Worm (Caenorhabditis elegans) whole organism, midembryonic: ENCODE results near the gene ugt-58.

Experiments used
- T22C8.4 ChIP-seq: fragments of 200-800 bp; sonication (Bioruptor generic); IDR thresholded peaks from 2 replicates; pipeline ENCODE4 v1.3.6; 2022; ENCODE audit warnings: missing genetic modification characterization, missing compliant biosample characterization
- cog-1 ChIP-seq: sonication (generic microtip); optimal IDR thresholded peaks from 2 replicates; lab custom pipeline; 2016; ENCODE audit warnings: missing genetic modification characterization, missing compliant biosample characterization
- flt-1 ChIP-seq: fragments of 200-800 bp; sonication (Bioruptor generic); IDR thresholded peaks from 2 replicates; pipeline ENCODE4 v1.3.6; 2022; ENCODE audit warnings: missing genetic modification characterization, missing compliant biosample characterization
- klf-2 ChIP-seq: fragments of 200-800 bp; sonication (Bioruptor generic); conservative IDR thresholded peaks from 2 replicates; pipeline ENCODE4 v1.3.6; 2022; ENCODE audit warnings: missing genetic modification reagents, missing genetic modification characterization, missing compliant biosample characterization
- med-1 ChIP-seq: sonication (generic microtip); optimal IDR thresholded peaks from 2 replicates; lab custom pipeline; 2017; ENCODE audit warnings: missing genetic modification characterization, mild to moderate bottlenecking, missing compliant biosample characterization, antibody characterized with exemption, missing genetic modification reagents; ENCODE audit not compliant: insufficient read depth
- ref-1 ChIP-seq: fragments of 200-800 bp; sonication (Bioruptor generic); conservative IDR thresholded peaks from 2 replicates; pipeline ENCODE4 v1.3.6; 2022; ENCODE audit warnings: missing genetic modification reagents, missing genetic modification characterization, missing compliant biosample characterization
- tab-1 ChIP-seq: fragments of 200-800 bp; sonication (Bioruptor generic); IDR thresholded peaks from 2 replicates; pipeline ENCODE4 v1.3.6; 2022; ENCODE audit warnings: missing genetic modification characterization, missing compliant biosample characterization
- ztf-23 ChIP-seq: fragments of 200-800 bp; sonication (Bioruptor generic); IDR thresholded peaks from 2 replicates; pipeline ENCODE4 v1.3.6; 2022; ENCODE audit warnings: missing genetic modification reagents, missing genetic modification characterization, missing compliant biosample characterization
- ztf-29 ChIP-seq: fragments of 200-800 bp; sonication (Bioruptor generic); IDR thresholded peaks from 2 replicates; pipeline ENCODE4 v1.3.6; 2022; ENCODE audit warnings: missing genetic modification reagents, missing genetic modification characterization, missing compliant biosample characterization

- TF ChIP-seq klf-2 (no peak), ref-1 (GFP tag; lab: Robert Waterston, UW) (no peak), flt-1 (no peak), tab-1 (no peak), cog-1 (no peak), T22C8.4 (GFP tag; lab: Robert Waterston, UW) (no peak), ztf-23 (GFP tag; lab: Robert Waterston, UW) (no peak), med-1 (GFP tag; lab: Kevin White, UChicago) (no peak), ztf-29 (GFP tag; lab: Robert Waterston, UW) (no peak)
Measured at ce11 chrII:9544386-9544785, 42.2 kb downstream of the ugt-58 start, which contains the start of gene sra-7.
